Worm (Caenorhabditis elegans) whole organism, L1 larva: ENCODE results near the gene del-9.

ENCODE experiments used
- C04F5.9 ChIP-seq: sonication (generic microtip); optimal IDR thresholded peaks from 2 replicates; lab custom pipeline; 2016; ENCODE audit warnings: missing genetic modification characterization, missing compliant biosample characterization
- C16A3.4 ChIP-seq: fragments of 150-350 bp; optimal IDR thresholded peaks from 2 replicates; lab custom pipeline; 2014; ENCODE audit warnings: missing biosample characterization, missing genetic modification characterization
- Y116A8C.19 ChIP-seq: sonication (generic microtip); optimal IDR thresholded peaks from 2 replicates; lab custom pipeline; 2016; ENCODE audit warnings: missing compliant biosample characterization, missing genetic modification characterization, borderline replicate concordance
- alr-1 ChIP-seq: fragments of 200-800 bp; sonication (Bioruptor generic); optimal IDR thresholded peaks from 2 replicates; lab custom pipeline; 2018; ENCODE audit warnings: borderline replicate concordance, mild to moderate bottlenecking, missing genetic modification characterization, missing compliant biosample characterization
- aly-2 ChIP-seq: fragments of 150-350 bp; optimal IDR thresholded peaks from 2 replicates; lab custom pipeline; 2014; ENCODE audit warnings: missing biosample characterization, missing genetic modification characterization
- blmp-1 ChIP-seq: fragments of 150-350 bp; optimal IDR thresholded peaks from 2 replicates; lab custom pipeline; 2014; ENCODE audit warnings: missing biosample characterization, missing genetic modification characterization
- ceh-8 ChIP-seq: fragments of 200-800 bp; sonication (Bioruptor generic); optimal IDR thresholded peaks from 2 replicates; lab custom pipeline; 2018; ENCODE audit warnings: mild to moderate bottlenecking, missing genetic modification characterization, moderate library complexity, missing compliant biosample characterization
- ceh-88 ChIP-seq: fragments of 200-800 bp; sonication (Bioruptor generic); IDR thresholded peaks from 2 replicates; pipeline ENCODE4 v1.3.6; 2022; ENCODE audit warnings: missing genetic modification characterization, missing compliant biosample characterization
- ceh-90 ChIP-seq: sonication (generic microtip); optimal IDR thresholded peaks from 2 replicates; lab custom pipeline; 2016; ENCODE audit warnings: missing genetic modification characterization, missing compliant biosample characterization
- dsc-1 ChIP-seq: sonication (generic microtip); optimal IDR thresholded peaks from 2 replicates; lab custom pipeline; 2016; ENCODE audit warnings: mild to moderate bottlenecking, missing genetic modification characterization, missing compliant biosample characterization
- efl-3 ChIP-seq: fragments of 200-800 bp; sonication (Bioruptor generic); optimal IDR thresholded peaks from 2 replicates; lab custom pipeline; 2018; ENCODE audit warnings: mild to moderate bottlenecking, missing genetic modification characterization, missing compliant biosample characterization
- egl-27 ChIP-seq, 2 experiments: fragments of 150-350 bp in 1 of 2; sonication (generic microtip); optimal IDR thresholded peaks; 3 replicates each; lab custom pipeline; 2017 to 2018; ENCODE audit warnings: missing biosample characterization in 2 of 2, missing genetic modification characterization in 2 of 2, missing genetic modification reagents in 2 of 2
- fkh-4 ChIP-seq: sonication (generic microtip); optimal IDR thresholded peaks from 2 replicates; lab custom pipeline; 2016; ENCODE audit warnings: missing compliant biosample characterization, missing genetic modification characterization, borderline replicate concordance
- fkh-8 ChIP-seq: sonication (generic microtip); optimal IDR thresholded peaks from 2 replicates; lab custom pipeline; 2016; ENCODE audit warnings: mild to moderate bottlenecking, missing genetic modification characterization, missing compliant biosample characterization
- hlh-17 ChIP-seq: fragments of 200-800 bp; sonication (Bioruptor generic); optimal IDR thresholded peaks from 2 replicates; lab custom pipeline; 2018; ENCODE audit warnings: missing genetic modification characterization, mild to moderate bottlenecking, missing compliant biosample characterization, moderate library complexity, borderline replicate concordance
- isw-1 ChIP-seq: fragments of 200-800 bp; sonication (Bioruptor generic); IDR thresholded peaks from 2 replicates; pipeline ENCODE4 v1.3.6; 2022; ENCODE audit warnings: missing genetic modification characterization, missing compliant biosample characterization
- lin-13 ChIP-seq: fragments of 150-350 bp; optimal IDR thresholded peaks from 2 replicates; lab custom pipeline; 2014; ENCODE audit warnings: missing biosample characterization, missing genetic modification reagents, missing genetic modification characterization
- lin-35 ChIP-seq, 2 experiments: fragments of 150-350 bp; optimal IDR thresholded peaks; 2 replicates each; lab custom pipeline; 2014; ENCODE audit warnings: missing biosample characterization in 2 of 2, missing genetic modification characterization in 2 of 2, missing genetic modification reagents in 2 of 2
- lsy-2 ChIP-seq, 2 experiments: fragments of 150-350 bp; optimal IDR thresholded peaks; 2 replicates each; lab custom pipeline; 2014; ENCODE audit warnings: missing biosample characterization in 2 of 2, missing genetic modification characterization in 2 of 2
- mdl-1 ChIP-seq, 2 experiments: fragments of 150-350 bp; optimal IDR thresholded peaks; 2 replicates each; lab custom pipeline; 2014 to 2017; ENCODE audit warnings: missing biosample characterization in 2 of 2, missing genetic modification characterization in 2 of 2, inconsistent platforms in 1 of 2
- mef-2 ChIP-seq: fragments of 150-350 bp; optimal IDR thresholded peaks from 2 replicates; lab custom pipeline; 2014; ENCODE audit warnings: missing biosample characterization, missing genetic modification characterization
- mep-1 ChIP-seq: fragments of 150-350 bp; optimal IDR thresholded peaks from 2 replicates; lab custom pipeline; 2014; ENCODE audit warnings: missing biosample characterization, missing genetic modification characterization
- nhr-11 ChIP-seq: fragments of 150-350 bp; optimal IDR thresholded peaks from 2 replicates; lab custom pipeline; 2014; ENCODE audit warnings: missing biosample characterization, missing genetic modification characterization
- nhr-19 ChIP-seq: fragments of 200-800 bp; sonication (Bioruptor generic); conservative IDR thresholded peaks from 2 replicates; pipeline ENCODE4 v1.3.6; 2022; ENCODE audit warnings: missing genetic modification characterization, missing compliant biosample characterization
- nhr-47 ChIP-seq: sonication (generic microtip); optimal IDR thresholded peaks from 2 replicates; lab custom pipeline; 2016; ENCODE audit warnings: mild to moderate bottlenecking, missing genetic modification characterization, moderate library complexity, missing compliant biosample characterization
- nhr-71 ChIP-seq: sonication (generic microtip); optimal IDR thresholded peaks from 2 replicates; lab custom pipeline; 2016; ENCODE audit warnings: mild to moderate bottlenecking, missing genetic modification characterization, moderate library complexity, missing compliant biosample characterization
- nhr-76 ChIP-seq: sonication (generic microtip); optimal IDR thresholded peaks from 2 replicates; lab custom pipeline; 2017; ENCODE audit warnings: missing biosample characterization, missing genetic modification characterization
- nhr-77 ChIP-seq: fragments of 150-350 bp; optimal IDR thresholded peaks from 2 replicates; lab custom pipeline; 2014; ENCODE audit warnings: missing biosample characterization, missing genetic modification characterization
- nhr-90 ChIP-seq: sonication (generic microtip); optimal IDR thresholded peaks from 2 replicates; lab custom pipeline; 2016; ENCODE audit warnings: mild to moderate bottlenecking, missing genetic modification characterization, missing compliant biosample characterization; ENCODE audit not compliant: poor library complexity
- skn-1 ChIP-seq: fragments of 150-350 bp; optimal IDR thresholded peaks from 2 replicates; lab custom pipeline; 2014; ENCODE audit warnings: missing biosample characterization, missing genetic modification characterization
- snpc-4 ChIP-seq: fragments of 150-350 bp; optimal IDR thresholded peaks from 2 replicates; lab custom pipeline; 2014; ENCODE audit warnings: missing biosample characterization, missing genetic modification characterization
- sup-37 ChIP-seq: fragments of 200-800 bp; sonication (Bioruptor generic); optimal IDR thresholded peaks from 2 replicates; lab custom pipeline; 2018; ENCODE audit warnings: mild to moderate bottlenecking, missing genetic modification characterization, missing compliant biosample characterization
- tbx-2 ChIP-seq: sonication (generic microtip); optimal IDR thresholded peaks from 2 replicates; lab custom pipeline; 2016; ENCODE audit warnings: missing genetic modification characterization, missing compliant biosample characterization
- tlp-1 ChIP-seq: fragments of 150-350 bp; optimal IDR thresholded peaks from 2 replicates; lab custom pipeline; 2014; ENCODE audit warnings: missing biosample characterization, missing genetic modification characterization
- unc-30 ChIP-seq: sonication (generic microtip); optimal IDR thresholded peaks from 2 replicates; lab custom pipeline; 2017; ENCODE audit warnings: missing biosample characterization, missing genetic modification characterization
- unc-62 ChIP-seq: fragments of 150-350 bp; optimal IDR thresholded peaks from 2 replicates; lab custom pipeline; 2014; ENCODE audit warnings: missing biosample characterization, missing genetic modification reagents, missing genetic modification characterization
- unc-86 ChIP-seq: sonication (generic microtip); optimal IDR thresholded peaks from 2 replicates; lab custom pipeline; 2016; ENCODE audit warnings: missing genetic modification characterization, missing compliant biosample characterization
- unc-98 ChIP-seq: fragments of 200-800 bp; sonication (Bioruptor generic); IDR thresholded peaks from 2 replicates; pipeline ENCODE4 v1.3.6; 2022; ENCODE audit warnings: missing genetic modification characterization, missing compliant biosample characterization
- vab-15 ChIP-seq: sonication (generic microtip); optimal IDR thresholded peaks from 2 replicates; lab custom pipeline; 2017; ENCODE audit warnings: missing genotype, mild to moderate bottlenecking, missing genetic modification characterization, missing compliant biosample characterization
- xbp-1 ChIP-seq: sonication (generic microtip); optimal IDR thresholded peaks from 2 replicates; lab custom pipeline; 2016; ENCODE audit warnings: missing genetic modification characterization, missing compliant biosample characterization
- ztf-11 ChIP-seq, 2 experiments: sonication (generic microtip); optimal IDR thresholded peaks; 2 replicates each; lab custom pipeline; 2016 to 2017; ENCODE audit warnings: missing genetic modification characterization in 2 of 2, missing biosample characterization in 1 of 2, missing compliant biosample characterization in 1 of 2

The del-9 gene

ce11 chrX:3617218-3617617 is at the start of gene del-9:
TSS of gene del-9 (minus strand) at chrX:3617318.
- TF ChIP-seq mep-1 (tag; lab: Kevin White, UChicago) (no peak), egl-27 (tag; optimal IDR thresholded peaks at IDR 0.05; lab: Kevin White, UChicago) (no peak), skn-1 (no peak), nhr-71 (tag; lab: Kevin White, UChicago) (no peak), unc-62 (GFP tag; lab: Kevin White, UChicago) (no peak), fkh-4 (tag; lab: Kevin White, UChicago) (no peak), tlp-1 (tag; lab: Kevin White, UChicago) (no peak), blmp-1 (tag; lab: Kevin White, UChicago) (no peak), xbp-1 (tag; lab: Kevin White, UChicago) (no peak), ceh-90 (tag; lab: Kevin White, UChicago) (no peak), nhr-19 (GFP tag; lab: Robert Waterston, UW) (no peak), C16A3.4 (tag; lab: Kevin White, UChicago) (no peak)
- TF ChIP-seq, all 84 proteins: peak for 0

- TF ChIP-seq nhr-90 (tag; lab: Kevin White, UChicago) (no peak), tbx-2 (tag; lab: Kevin White, UChicago) (no peak), unc-86 (no peak), ceh-88 (no peak), efl-3 (GFP tag; lab: Kevin White, UChicago) (no peak), vab-15 (tag; lab: Kevin White, UChicago) (no peak), snpc-4 (tag; lab: Kevin White, UChicago) (no peak), mef-2 (tag; lab: Kevin White, UChicago) (no peak), alr-1 (tag; lab: Kevin White, UChicago) (no peak), C16A3.4 (tag; lab: Kevin White, UChicago) (no peak), ceh-90 (tag; lab: Kevin White, UChicago) (no peak), egl-27 (tag; optimal IDR thresholded peaks at IDR 0.05; lab: Kevin White, UChicago) (no peak), nhr-76 (tag; lab: Kevin White, UChicago) (no peak), nhr-77 (tag; lab: Kevin White, UChicago) (no peak), lsy-2 (tag; optimal IDR thresholded peaks at IDR 0.05; lab: Kevin White, UChicago) (no peak), nhr-47 (tag; lab: Kevin White, UChicago) (no peak), unc-98 (GFP tag; lab: Robert Waterston, UW) (no peak), nhr-11 (tag; lab: Kevin White, UChicago) (no peak), mdl-1 (tag; optimal IDR thresholded peaks at IDR 0.05; lab: Kevin White, UChicago) (no peak), ztf-11 (tag; optimal IDR thresholded peaks at IDR 0.05; lab: Kevin White, UChicago) (no peak)
These were observed 42.1 kb upstream of the del-9 start, which contains the start of gene R11G1.1 for ce11 chrX:3659192-3659591. TSS of gene R11G1.1 (plus strand) at chrX:3659492.

- TF ChIP-seq dsc-1 (tag; lab: Kevin White, UChicago) (no peak), egl-27 (tag; optimal IDR thresholded peaks at IDR 0.05; lab: Kevin White, UChicago) (no peak), fkh-8 (tag; lab: Kevin White, UChicago) (no peak), hlh-17 (GFP tag; lab: Kevin White, UChicago) (no peak), unc-30 (tag; lab: Kevin White, UChicago) (no peak), Y116A8C.19 (tag; lab: Kevin White, UChicago) (no peak), nhr-19 (GFP tag; lab: Robert Waterston, UW) (no peak), lin-35 (GFP tag; optimal IDR thresholded peaks at IDR 0.05; lab: Kevin White, UChicago) (no peak), ceh-90 (tag; lab: Kevin White, UChicago) (no peak), nhr-47 (tag; lab: Kevin White, UChicago) (no peak), lsy-2 (tag; optimal IDR thresholded peaks at IDR 0.05; lab: Kevin White, UChicago) (no peak), mdl-1 (tag; optimal IDR thresholded peaks at IDR 0.05; lab: Kevin White, UChicago) (no peak), C04F5.9 (tag; lab: Kevin White, UChicago) (no peak), aly-2 (tag; lab: Kevin White, UChicago) (no peak), sup-37 (GFP tag; lab: Kevin White, UChicago) (no peak), lin-13 (GFP tag; lab: Kevin White, UChicago) (no peak), isw-1 (GFP tag; lab: Robert Waterston, UW) (no peak), ceh-8 (no peak)
- TF ChIP-seq, all 84 proteins: peak for 0
These were observed 38.9 kb upstream of the del-9 start, which contains the start of gene R11G1.7 for ce11 chrX:3655972-3656371. TSS of gene R11G1.7 (plus strand) at chrX:3656272.
